Worm (Caenorhabditis elegans) whole organism, L2 larva: Measurements from ENCODE around the gene D1086.12.

Experiments
- C34F6.9 ChIP-seq: fragments of 150-350 bp; optimal IDR thresholded peaks from 2 replicates; lab custom pipeline; 2014; ENCODE audit warnings: missing biosample characterization, missing genetic modification characterization
- ama-1 ChIP-seq: fragments of 150-350 bp; optimal IDR thresholded peaks from 2 replicates; lab custom pipeline; 2018; ENCODE audit warnings: inconsistent platforms
- blmp-1 ChIP-seq: sonication (generic microtip); optimal IDR thresholded peaks from 2 replicates; lab custom pipeline; 2017; ENCODE audit warnings: missing genetic modification characterization, mild to moderate bottlenecking, missing compliant biosample characterization, antibody characterized with exemption, moderate library complexity; ENCODE audit not compliant: insufficient read depth
- ceh-16 ChIP-seq: fragments of 150-350 bp; optimal IDR thresholded peaks from 2 replicates; lab custom pipeline; 2014; ENCODE audit warnings: missing biosample characterization, missing genetic modification characterization
- ceh-82 ChIP-seq: fragments of 150-350 bp; optimal IDR thresholded peaks from 2 replicates; lab custom pipeline; 2014; ENCODE audit warnings: missing biosample characterization, missing genetic modification characterization
- dmd-4 ChIP-seq: sonication (generic microtip); optimal IDR thresholded peaks from 2 replicates; lab custom pipeline; 2017; ENCODE audit warnings: missing biosample characterization, missing genetic modification characterization
- egl-27 ChIP-seq: sonication (generic microtip); optimal IDR thresholded peaks from 3 replicates; lab custom pipeline; 2017; ENCODE audit warnings: missing biosample characterization, missing genetic modification reagents, missing genetic modification characterization
- elt-3 ChIP-seq: sonication (generic microtip); optimal IDR thresholded peaks from 2 replicates; lab custom pipeline; 2017; ENCODE audit warnings: missing biosample characterization, missing genetic modification characterization
- fos-1 ChIP-seq: fragments of 150-350 bp; optimal IDR thresholded peaks from 2 replicates; lab custom pipeline; 2014; ENCODE audit warnings: missing biosample characterization, missing genetic modification characterization
- gmeb-1 ChIP-seq: fragments of 150-350 bp; optimal IDR thresholded peaks from 2 replicates; lab custom pipeline; 2014; ENCODE audit warnings: missing biosample characterization, missing genetic modification characterization
- lin-11 ChIP-seq: fragments of 150-350 bp; sonication (generic microtip); optimal IDR thresholded peaks from 2 replicates; lab custom pipeline; 2014; ENCODE audit warnings: missing biosample characterization, missing genetic modification characterization, inconsistent platforms, mixed read lengths
- lin-13 ChIP-seq: fragments of 150-350 bp; optimal IDR thresholded peaks from 2 replicates; lab custom pipeline; 2014; ENCODE audit warnings: missing biosample characterization, missing genetic modification reagents, missing genetic modification characterization
- lin-39 ChIP-seq: fragments of 150-350 bp; optimal IDR thresholded peaks from 2 replicates; lab custom pipeline; 2014; ENCODE audit warnings: missing biosample characterization, missing genetic modification reagents, missing genetic modification characterization
- lsy-2 ChIP-seq, 2 experiments: fragments of 150-350 bp in 1 of 2; sonication (generic microtip) in 1 of 2; optimal IDR thresholded peaks; 2 replicates each; lab custom pipeline; 2014 to 2017; ENCODE audit warnings: missing biosample characterization in 2 of 2, missing genetic modification characterization in 2 of 2
- mab-5 ChIP-seq: fragments of 150-350 bp; optimal IDR thresholded peaks from 2 replicates; lab custom pipeline; 2014; ENCODE audit warnings: missing biosample characterization, missing genetic modification characterization
- mbf-1 ChIP-seq: sonication (generic microtip); optimal IDR thresholded peaks from 2 replicates; lab custom pipeline; 2017; ENCODE audit warnings: missing biosample characterization, missing genetic modification characterization
- nhr-10 ChIP-seq: sonication (generic microtip); optimal IDR thresholded peaks from 2 replicates; lab custom pipeline; 2017; ENCODE audit warnings: missing biosample characterization, missing genetic modification characterization
- nhr-11 ChIP-seq: fragments of 150-350 bp; optimal IDR thresholded peaks from 2 replicates; lab custom pipeline; 2014; ENCODE audit warnings: missing biosample characterization, missing genetic modification characterization
- nhr-12 ChIP-seq: fragments of 150-350 bp; optimal IDR thresholded peaks from 2 replicates; lab custom pipeline; 2014; ENCODE audit warnings: missing biosample characterization, missing genetic modification characterization
- nhr-129 ChIP-seq: fragments of 150-350 bp; optimal IDR thresholded peaks from 2 replicates; lab custom pipeline; 2014; ENCODE audit warnings: missing biosample characterization, missing genetic modification characterization
- nhr-21 ChIP-seq: fragments of 150-350 bp; optimal IDR thresholded peaks from 2 replicates; lab custom pipeline; 2014; ENCODE audit warnings: missing biosample characterization, missing genetic modification characterization
- nhr-23 ChIP-seq: fragments of 150-350 bp; optimal IDR thresholded peaks from 2 replicates; lab custom pipeline; 2014; ENCODE audit warnings: missing biosample characterization, missing genetic modification reagents, missing genetic modification characterization
- nhr-237 ChIP-seq: fragments of 150-350 bp; optimal IDR thresholded peaks from 2 replicates; lab custom pipeline; 2014; ENCODE audit warnings: missing biosample characterization, missing genetic modification characterization
- nhr-25 ChIP-seq: fragments of 150-350 bp; sonication (generic microtip); optimal IDR thresholded peaks from 3 replicates; lab custom pipeline; 2014; ENCODE audit warnings: missing biosample characterization, missing genetic modification characterization
- nhr-77 ChIP-seq: fragments of 150-350 bp; optimal IDR thresholded peaks from 2 replicates; lab custom pipeline; 2014; ENCODE audit warnings: missing biosample characterization, missing genetic modification characterization
- peb-1 ChIP-seq: fragments of 150-350 bp; optimal IDR thresholded peaks from 2 replicates; lab custom pipeline; 2014; ENCODE audit warnings: missing biosample characterization, missing genetic modification characterization
- skn-1 ChIP-seq: sonication (generic microtip); optimal IDR thresholded peaks from 2 replicates; lab custom pipeline; 2017; ENCODE audit warnings: missing biosample characterization, missing genetic modification characterization
- snpc-4 ChIP-seq: fragments of 150-350 bp; optimal IDR thresholded peaks from 2 replicates; lab custom pipeline; 2014; ENCODE audit warnings: missing biosample characterization, missing genetic modification characterization
- unc-39 ChIP-seq: fragments of 150-350 bp; optimal IDR thresholded peaks from 2 replicates; lab custom pipeline; 2014; ENCODE audit warnings: missing biosample characterization, missing genetic modification characterization
- unc-55 ChIP-seq: fragments of 150-350 bp; sonication (generic microtip); optimal IDR thresholded peaks from 3 replicates; lab custom pipeline; 2014; ENCODE audit warnings: missing biosample characterization, missing genetic modification reagents, missing genetic modification characterization
- zag-1 ChIP-seq: fragments of 150-350 bp; optimal IDR thresholded peaks from 2 replicates; lab custom pipeline; 2014; ENCODE audit warnings: missing biosample characterization, missing genetic modification characterization
- ztf-11 ChIP-seq: sonication (generic microtip); optimal IDR thresholded peaks from 2 replicates; lab custom pipeline; 2017; ENCODE audit warnings: missing biosample characterization, missing genetic modification characterization
- ztf-4 ChIP-seq: fragments of 150-350 bp; optimal IDR thresholded peaks from 2 replicates; lab custom pipeline; 2014; ENCODE audit warnings: missing biosample characterization, missing genetic modification characterization

D1086.12 gene

ce11 chrV:14143634-14144033 is 42.6 kb downstream of the D1086.12 start (continued):
- TF ChIP-seq ama-1 (lab: Kevin White, UChicago), result no peak
- TF ChIP-seq ztf-11, result no peak
- TF ChIP-seq nhr-237 (tag; lab: Kevin White, UChicago), result peak; percentile 20
- TF ChIP-seq, all 48 proteins: peak for 10

ce11 chrV:14145267-14145666 is 44.3 kb downstream of the D1086.12 start, which contains the start of gene par-1:
par-1 (minus strand) TSS chrV:14145367.
- TF ChIP-seq nhr-23 (tag; lab: Kevin White, UChicago), result no peak
- no peak for TF ChIP-seq peb-1 (tag; lab: Kevin White, UChicago)
- no peak for TF ChIP-seq elt-3 (tag; lab: Kevin White, UChicago)
- TF ChIP-seq unc-39 (tag; lab: Kevin White, UChicago), result no peak
- no peak for TF ChIP-seq lsy-2 (tag; optimal IDR thresholded peaks at IDR 0.05; lab: Kevin White, UChicago)
- no peak for TF ChIP-seq dmd-4 (tag; lab: Kevin White, UChicago)
- TF ChIP-seq ztf-4 (tag; lab: Kevin White, UChicago), result no peak
- TF ChIP-seq blmp-1, result no peak
- TF ChIP-seq skn-1 (tag; lab: Kevin White, UChicago), result no peak
- TF ChIP-seq mbf-1, result no peak
- TF ChIP-seq nhr-12 (tag; lab: Kevin White, UChicago), result no peak

- TF ChIP-seq nhr-10 (tag; lab: Kevin White, UChicago) (no peak), zag-1 (tag; lab: Kevin White, UChicago) (no peak), nhr-77 (no peak), snpc-4 (no peak), mab-5 (tag; lab: Kevin White, UChicago) (no peak), ceh-16 (no peak), nhr-11 (tag; lab: Kevin White, UChicago) (no peak), peb-1 (tag; lab: Kevin White, UChicago) (no peak), nhr-129 (tag; lab: Kevin White, UChicago) (no peak), lin-39 (tag; lab: Kevin White, UChicago) (no peak), egl-27 (tag; lab: Kevin White, UChicago) (no peak), fos-1 (tag; lab: Kevin White, UChicago) (no peak), nhr-23 (tag; lab: Kevin White, UChicago) (no peak), nhr-237 (tag; lab: Kevin White, UChicago) (no peak)
Observed at ce11 chrV:14146199-14146598, 45.2 kb downstream of the D1086.12 start, which contains the start of gene acs-10. acs-10 (plus strand) TSS chrV:14146499.

ce11 chrV:14147114-14147513 is 46.1 kb downstream of the D1086.12 start:
- no peak for TF ChIP-seq unc-39 (tag; lab: Kevin White, UChicago)
- TF ChIP-seq gmeb-1, result no peak
- no peak for TF ChIP-seq nhr-23 (tag; lab: Kevin White, UChicago)
- no peak for TF ChIP-seq ztf-11
- no peak for TF ChIP-seq zag-1 (tag; lab: Kevin White, UChicago)
- no peak for TF ChIP-seq unc-55 (GFP tag; lab: Kevin White, UChicago)
- TF ChIP-seq lin-13, result no peak
- TF ChIP-seq peb-1 (tag; lab: Kevin White, UChicago), result no peak
- TF ChIP-seq C34F6.9 (tag; lab: Kevin White, UChicago), result no peak
- no peak for TF ChIP-seq lin-39 (tag; lab: Kevin White, UChicago)
- TF ChIP-seq nhr-12 (tag; lab: Kevin White, UChicago), result no peak
- no peak for TF ChIP-seq skn-1 (tag; lab: Kevin White, UChicago)
- no peak for TF ChIP-seq dmd-4 (tag; lab: Kevin White, UChicago)
- TF ChIP-seq ceh-82 (tag; lab: Kevin White, UChicago), result no peak
- TF ChIP-seq lin-11, result no peak
- TF ChIP-seq lsy-2 (tag; optimal IDR thresholded peaks at IDR 0.05; lab: Kevin White, UChicago), result no peak
- TF ChIP-seq, all 48 proteins: peak for 0

- TF ChIP-seq nhr-25 (tag; lab: Kevin White, UChicago) (peak; percentile 26), ceh-82 (tag; lab: Kevin White, UChicago) (no peak), C34F6.9 (tag; lab: Kevin White, UChicago) (peak; percentile 18)
Observed at ce11 chrV:14149125-14149524, 48.1 kb downstream of the D1086.12 start.

ce11 chrV:14150966-14151365 is 50.0 kb downstream of the D1086.12 start:
- TF ChIP-seq ceh-16 (peak; percentile 82), nhr-12 (tag; lab: Kevin White, UChicago) (no peak), nhr-21 (tag; lab: Kevin White, UChicago) (no peak), nhr-25 (tag; lab: Kevin White, UChicago) (peak; percentile 55), ztf-11 (no peak)
